Fruit fly (Drosophila melanogaster) whole organism, embryonic: ENCODE measurements around the gene Efr.

Source experiments
- B-H2 ChIP-seq: fragments of 200-800 bp; sonication (Bioruptor generic); optimal IDR thresholded peaks from 2 replicates; lab custom pipeline; 2018; ENCODE audit warnings: missing biosample characterization, mild to moderate bottlenecking, missing genetic modification characterization
- Blimp-1 ChIP-seq: fragments of 200-800 bp; sonication (Bioruptor generic); optimal IDR thresholded peaks from 3 replicates; lab custom pipeline; 2018; ENCODE audit warnings: missing biosample characterization, missing genetic modification characterization, mild to moderate bottlenecking, moderate library complexity, missing genetic modification reagents
- CG10209 ChIP-seq: fragments of 200-800 bp; sonication (Bioruptor generic); optimal IDR thresholded peaks from 3 replicates; lab custom pipeline; 2017; ENCODE audit warnings: missing biosample characterization, mild to moderate bottlenecking, missing genetic modification characterization, missing genetic modification reagents
- CG10267 ChIP-seq: fragments of 200-800 bp; sonication (Bioruptor generic); optimal IDR thresholded peaks from 2 replicates; lab custom pipeline; 2018; ENCODE audit warnings: missing biosample characterization, mild to moderate bottlenecking, missing genetic modification characterization, moderate library complexity
- CG11398 ChIP-seq: fragments of 200-800 bp; sonication (Bioruptor generic); optimal IDR thresholded peaks from 2 replicates; lab custom pipeline; 2016; ENCODE audit warnings: missing biosample characterization, missing genetic modification characterization
- CG12236 ChIP-seq: fragments of 200-800 bp; sonication (Bioruptor generic); optimal IDR thresholded peaks from 2 replicates; lab custom pipeline; 2016; ENCODE audit warnings: missing biosample characterization, missing genetic modification characterization
- CG15479 ChIP-seq: fragments of 200-800 bp; sonication (Bioruptor generic); optimal IDR thresholded peaks from 3 replicates; lab custom pipeline; 2019; ENCODE audit warnings: missing biosample characterization, mild to moderate bottlenecking, missing genetic modification characterization, moderate library complexity
- CG17328 ChIP-seq: fragments of 200-800 bp; sonication (Bioruptor generic); IDR thresholded peaks from 2 replicates; pipeline ENCODE4 v1.3.6; 2022; ENCODE audit warnings: missing biosample characterization, missing genetic modification characterization
- CG17361 ChIP-seq: fragments of 200-800 bp; sonication (Bioruptor generic); IDR thresholded peaks from 3 replicates; pipeline ENCODE4 v1.3.6; 2022; ENCODE audit warnings: missing biosample characterization, missing genetic modification characterization
- CG17568 ChIP-seq: fragments of 200-800 bp; sonication (Bioruptor generic); optimal IDR thresholded peaks from 2 replicates; lab custom pipeline; 2018; ENCODE audit warnings: missing biosample characterization, mild to moderate bottlenecking, missing genetic modification characterization, moderate library complexity
- CG18011 ChIP-seq: fragments of 200-800 bp; sonication (Bioruptor generic); optimal IDR thresholded peaks from 2 replicates; lab custom pipeline; 2017; ENCODE audit warnings: missing biosample characterization, missing genetic modification characterization, mild to moderate bottlenecking, moderate library complexity, missing genotype
- CG18476 ChIP-seq: fragments of 200-800 bp; sonication (Bioruptor generic); optimal IDR thresholded peaks from 2 replicates; lab custom pipeline; 2016; ENCODE audit warnings: missing biosample characterization, mild to moderate bottlenecking, missing genetic modification characterization
- CG18764 ChIP-seq: fragments of 200-800 bp; sonication (Bioruptor generic); optimal IDR thresholded peaks from 3 replicates; lab custom pipeline; 2016; ENCODE audit warnings: missing biosample characterization, missing genetic modification characterization
- CG30403 ChIP-seq: fragments of 200-800 bp; sonication (Bioruptor generic); optimal IDR thresholded peaks from 3 replicates; lab custom pipeline; 2016; ENCODE audit warnings: missing biosample characterization, missing genetic modification characterization
- CG3995 ChIP-seq: fragments of 200-800 bp; sonication (Bioruptor generic); optimal IDR thresholded peaks from 3 replicates; lab custom pipeline; 2016; ENCODE audit warnings: missing biosample characterization, missing genetic modification characterization
- CG42726 ChIP-seq: fragments of 200-800 bp; sonication (Bioruptor generic); IDR thresholded peaks from 2 replicates; pipeline ENCODE4 v1.3.6; 2022; ENCODE audit warnings: missing biosample characterization, missing genetic modification characterization; ENCODE audit not compliant: partially characterized antibody
- CG4360 ChIP-seq: fragments of 200-800 bp; sonication (Bioruptor generic); IDR thresholded peaks from 2 replicates; pipeline ENCODE4 v1.3.6; 2022; ENCODE audit warnings: missing biosample characterization, missing genetic modification characterization
- CG43689 ChIP-seq: fragments of 200-800 bp; sonication (Bioruptor generic); IDR thresholded peaks from 2 replicates; pipeline ENCODE4 v1.3.6; 2022; ENCODE audit warnings: missing biosample characterization, missing genetic modification characterization
- CG4617 ChIP-seq: fragments of 200-800 bp; sonication (Bioruptor generic); optimal IDR thresholded peaks from 3 replicates; lab custom pipeline; 2016; ENCODE audit warnings: missing biosample characterization, missing genetic modification characterization, borderline replicate concordance
- CG4730 ChIP-seq: fragments of 200-800 bp; sonication (Bioruptor generic); IDR thresholded peaks from 2 replicates; pipeline ENCODE4 v1.3.6; 2022; ENCODE audit warnings: missing biosample characterization, missing genetic modification characterization
- CG4854 ChIP-seq: fragments of 200-800 bp; sonication (Bioruptor generic); optimal IDR thresholded peaks from 2 replicates; lab custom pipeline; 2016; ENCODE audit warnings: missing biosample characterization, missing genetic modification characterization, inconsistent platforms
- CG6175 ChIP-seq: fragments of 200-800 bp; sonication (Bioruptor generic); IDR thresholded peaks from 3 replicates; pipeline ENCODE4 v1.3.6; 2022; ENCODE audit warnings: missing biosample characterization, missing genetic modification characterization
- CG7357 ChIP-seq: fragments of 200-800 bp; sonication (Bioruptor generic); IDR thresholded peaks from 3 replicates; pipeline ENCODE4 v1.3.6; 2022; ENCODE audit warnings: missing biosample characterization, missing genetic modification characterization
- CG9215 ChIP-seq: fragments of 200-800 bp; sonication (Bioruptor generic); IDR thresholded peaks from 2 replicates; pipeline ENCODE4 v1.3.6; 2022; ENCODE audit warnings: missing biosample characterization, missing genetic modification characterization
- CG9797 ChIP-seq: fragments of 200-800 bp; sonication (Bioruptor generic); optimal IDR thresholded peaks from 3 replicates; lab custom pipeline; 2018; ENCODE audit warnings: missing biosample characterization, mild to moderate bottlenecking, missing genetic modification characterization
- CG9817 ChIP-seq: fragments of 200-800 bp; sonication (Bioruptor generic); optimal IDR thresholded peaks from 2 replicates; lab custom pipeline; 2018; ENCODE audit warnings: missing biosample characterization, mild to moderate bottlenecking, missing genetic modification characterization, moderate library complexity
- Camta ChIP-seq: fragments of 200-800 bp; sonication (Bioruptor generic); optimal IDR thresholded peaks from 2 replicates; lab custom pipeline; 2016; ENCODE audit warnings: missing biosample characterization, missing genetic modification characterization
- CkIIα-i1 ChIP-seq: fragments of 200-800 bp; sonication (Bioruptor generic); IDR thresholded peaks from 2 replicates; pipeline ENCODE4 v1.3.6; 2022; ENCODE audit warnings: missing biosample characterization, missing genetic modification characterization
- Dref ChIP-seq: fragments of 200-800 bp; sonication (Bioruptor generic); IDR thresholded peaks from 2 replicates; pipeline ENCODE4 v1.3.6; 2022; ENCODE audit warnings: missing biosample characterization, missing genetic modification characterization
- Fer2 ChIP-seq: fragments of 200-800 bp; sonication (Bioruptor generic); optimal IDR thresholded peaks from 2 replicates; lab custom pipeline; 2018; ENCODE audit warnings: missing biosample characterization, mild to moderate bottlenecking, missing genetic modification characterization, moderate library complexity
- Gsc ChIP-seq: fragments of 200-800 bp; sonication (Bioruptor generic); IDR thresholded peaks from 2 replicates; pipeline ENCODE4 v1.3.6; 2022; ENCODE audit warnings: missing biosample characterization, missing genetic modification characterization
- HLH3B ChIP-seq: fragments of 200-800 bp; sonication (Bioruptor generic); IDR thresholded peaks from 2 replicates; pipeline ENCODE4 v1.3.6; 2022; ENCODE audit warnings: missing biosample characterization, missing genetic modification characterization
- Spps ChIP-seq: fragments of 200-800 bp; sonication (Bioruptor generic); optimal IDR thresholded peaks from 2 replicates; lab custom pipeline; 2018; ENCODE audit warnings: missing biosample characterization, mild to moderate bottlenecking, missing genetic modification characterization
- az2 ChIP-seq: fragments of 200-800 bp; sonication (Bioruptor generic); optimal IDR thresholded peaks from 3 replicates; lab custom pipeline; 2016; ENCODE audit warnings: missing biosample characterization, missing genetic modification characterization
- bcd ChIP-seq: fragments of 200-800 bp; sonication (Bioruptor generic); optimal IDR thresholded peaks from 2 replicates; lab custom pipeline; 2017; ENCODE audit warnings: missing biosample characterization, mild to moderate bottlenecking, missing genetic modification characterization
- chinmo ChIP-seq: fragments of 200-800 bp; sonication (Bioruptor generic); IDR thresholded peaks from 4 replicates; pipeline ENCODE4 v1.3.6; 2022; ENCODE audit warnings: missing biosample characterization, missing genetic modification characterization; ENCODE audit not compliant: partially characterized antibody
- croc ChIP-seq: fragments of 200-800 bp; sonication (Bioruptor generic); conservative IDR thresholded peaks from 3 replicates; pipeline ENCODE4 v1.3.6; 2022; ENCODE audit warnings: missing biosample characterization, missing genetic modification characterization
- exex ChIP-seq: fragments of 200-800 bp; sonication (Bioruptor generic); optimal IDR thresholded peaks from 4 replicates; lab custom pipeline; 2018; ENCODE audit warnings: missing biosample characterization, mild to moderate bottlenecking, missing genetic modification characterization, moderate library complexity
- fru ChIP-seq: fragments of >200 bp; optimal IDR thresholded peaks from 2 replicates; lab custom pipeline; 2017
- gce ChIP-seq: fragments of 200-800 bp; sonication (Bioruptor generic); IDR thresholded peaks from 3 replicates; pipeline ENCODE4 v1.3.6; 2022; ENCODE audit warnings: missing biosample characterization, missing genetic modification characterization
- gro ChIP-seq: fragments of 200-800 bp; sonication (Bioruptor generic); optimal IDR thresholded peaks from 2 replicates; lab custom pipeline; 2016; ENCODE audit warnings: missing biosample characterization, missing genetic modification characterization
- jumu ChIP-seq: fragments of 200-800 bp; sonication (Bioruptor generic); optimal IDR thresholded peaks from 3 replicates; lab custom pipeline; 2016; ENCODE audit warnings: missing biosample characterization, missing genetic modification characterization
- ken ChIP-seq: fragments of 200-800 bp; sonication (Bioruptor generic); IDR thresholded peaks from 3 replicates; pipeline ENCODE4 v1.3.6; 2022; ENCODE audit warnings: missing biosample characterization, missing genetic modification characterization
- mld ChIP-seq: fragments of 200-800 bp; sonication (Bioruptor generic); IDR thresholded peaks from 3 replicates; pipeline ENCODE4 v1.3.6; 2022; ENCODE audit warnings: missing biosample characterization, missing genetic modification characterization; ENCODE audit not compliant: partially characterized antibody
- pita ChIP-seq: fragments of 200-800 bp; sonication (Bioruptor generic); optimal IDR thresholded peaks from 2 replicates; lab custom pipeline; 2017; ENCODE audit warnings: missing biosample characterization, mild to moderate bottlenecking, missing genetic modification characterization
- schlank ChIP-seq: fragments of 200-800 bp; sonication (Bioruptor generic); optimal IDR thresholded peaks from 2 replicates; lab custom pipeline; 2018; ENCODE audit warnings: missing biosample characterization, mild to moderate bottlenecking, missing genetic modification characterization
- shn ChIP-seq: fragments of 200-800 bp; sonication (Bioruptor generic); optimal IDR thresholded peaks from 3 replicates; lab custom pipeline; 2016; ENCODE audit warnings: missing biosample characterization, missing genetic modification characterization
- tap ChIP-seq: fragments of 200-800 bp; optimal IDR thresholded peaks from 3 replicates; lab custom pipeline; 2019; ENCODE audit warnings: missing biosample characterization, mild to moderate bottlenecking, missing genetic modification characterization, moderate library complexity
- trem ChIP-seq: fragments of 200-800 bp; optimal IDR thresholded peaks from 3 replicates; lab custom pipeline; 2019; ENCODE audit warnings: missing biosample characterization, mild to moderate bottlenecking, missing genetic modification characterization, moderate library complexity
- zf30C ChIP-seq: fragments of 200-800 bp; sonication (Bioruptor generic); optimal IDR thresholded peaks from 3 replicates; lab custom pipeline; 2018; ENCODE audit warnings: missing biosample characterization, mild to moderate bottlenecking, missing genetic modification characterization
- zfh2 ChIP-seq: fragments of 200-800 bp; sonication (Bioruptor generic); optimal IDR thresholded peaks from 2 replicates; lab custom pipeline; 2016; ENCODE audit warnings: missing biosample characterization, missing genetic modification characterization

Efr gene

dm6 chrX:6255414-6255915 lies 35.7 kb downstream of the Efr start, which contains the start of the genes Rbcn-3A and Spx (continued):
- peak; percentile 4 for TF ChIP-seq CG3995 (GFP tag; lab: Kevin White, UChicago)
- TF ChIP-seq gce (GFP tag; lab: Robert Waterston, UW) = no peak
- TF ChIP-seq chinmo (GFP tag; lab: Robert Waterston, UW) = 0 out of 4 replicates have a peak, but pooled peaks have one; percentile 80
- no peak for TF ChIP-seq CG7357
- no peak for TF ChIP-seq schlank (tag; lab: Kevin White, UChicago)
- TF ChIP-seq trem (tag; lab: Kevin White, UChicago) = peak; percentile 50
- no peak for TF ChIP-seq bcd
- TF ChIP-seq CG4730 (GFP tag; lab: Robert Waterston, UW) = no peak
- no peak for TF ChIP-seq Gsc (GFP tag; lab: Robert Waterston, UW)
- TF ChIP-seq CG9797 = peak; percentile 43
- TF ChIP-seq CG9215 (GFP tag; lab: Robert Waterston, UW) = 0 out of 2 replicates have a peak, but pooled peaks have one; percentile 11
- TF ChIP-seq CG30403 (GFP tag; lab: Kevin White, UChicago) = peak; percentile 46
- TF ChIP-seq Camta (GFP tag; lab: Kevin White, UChicago) = no peak
- TF ChIP-seq CG17568 (GFP tag; lab: Kevin White, UChicago) = no peak
- peak; percentile 8 for TF ChIP-seq CG9817 (tag; lab: Kevin White, UChicago)
- no peak for TF ChIP-seq CG11398 (GFP tag; lab: Kevin White, UChicago)
- peak; percentile 6 for TF ChIP-seq B-H2 (GFP tag; lab: Kevin White, UChicago)
- no peak for TF ChIP-seq jumu (GFP tag; lab: Kevin White, UChicago)
- no peak for TF ChIP-seq pita (GFP tag; lab: Kevin White, UChicago)
- TF ChIP-seq CG10267 = peak; percentile 39
- TF ChIP-seq exex (tag; lab: Kevin White, UChicago) = no peak
- TF ChIP-seq CG42726 (GFP tag; lab: Robert Waterston, UW) = peak; percentile 68; the same call in 1 of the 2 replicates
- TF ChIP-seq croc = no peak
- TF ChIP-seq ken = no peak
- TF ChIP-seq shn = no peak
- no peak for TF ChIP-seq fru (lab: Kevin White, UChicago)
- TF ChIP-seq CG17328 (GFP tag; lab: Robert Waterston, UW) = peak; percentile 29; the same call in 1 of the 2 replicates
- peak; percentile 61; the same call in 2 of the 3 replicates for TF ChIP-seq mld (GFP tag; lab: Robert Waterston, UW)
- no peak for TF ChIP-seq zfh2
- no peak for TF ChIP-seq CG15479 (GFP tag; lab: Kevin White, UChicago)
- TF ChIP-seq Blimp-1 = no peak
- TF ChIP-seq CG43689 (GFP tag; lab: Robert Waterston, UW) = no peak
- TF ChIP-seq CG17361 (GFP tag; lab: Robert Waterston, UW) = peak; percentile 62; the same call in 2 of the 3 replicates
- TF ChIP-seq tap = no peak
- peak; percentile 0 for TF ChIP-seq CG18764 (GFP tag; lab: Kevin White, UChicago)
- peak; percentile 42 for TF ChIP-seq az2
- TF ChIP-seq CG18011 (GFP tag; lab: Kevin White, UChicago) = no peak
- TF ChIP-seq CG10209 (GFP tag; lab: Kevin White, UChicago) = no peak
- no peak for TF ChIP-seq Fer2
- no peak for TF ChIP-seq gro (GFP tag; lab: Kevin White, UChicago)
- no peak for TF ChIP-seq Spps (tag; lab: Kevin White, UChicago)
- TF ChIP-seq CG18476 (GFP tag; lab: Kevin White, UChicago) = no peak
- no peak for TF ChIP-seq CG6175 (GFP tag; lab: Robert Waterston, UW)
- no peak for TF ChIP-seq CG4360 (GFP tag; lab: Robert Waterston, UW)
- no peak for TF ChIP-seq HLH3B (GFP tag; lab: Robert Waterston, UW)
- TF ChIP-seq CG4617 (GFP tag; lab: Kevin White, UChicago) = no peak
- no peak for TF ChIP-seq CkIIα-i1 (GFP tag; lab: Robert Waterston, UW)
- TF ChIP-seq Dref (GFP tag; lab: Robert Waterston, UW) = peak; percentile 77
- TF ChIP-seq CG12236 = no peak
- TF ChIP-seq zf30C (GFP tag; lab: Kevin White, UChicago) = no peak
- TF ChIP-seq CG4854 (GFP tag; lab: Kevin White, UChicago) = no peak
